Worm (Caenorhabditis elegans) whole organism, mixed stage, embryonic: ENCODE results near the gene F59F3.6.

Experiments used
- drap-1 ChIP-seq: fragments of 200-800 bp; sonication (Bioruptor generic); optimal IDR thresholded peaks from 3 replicates; lab custom pipeline; 2018; ENCODE audit warnings: mild to moderate bottlenecking, missing genetic modification characterization, missing compliant biosample characterization
- elt-3 ChIP-seq: fragments of 150-350 bp; optimal IDR thresholded peaks from 2 replicates; lab custom pipeline; 2014; ENCODE audit warnings: missing biosample characterization, missing genetic modification characterization
- lsy-2 ChIP-seq: fragments of 150-350 bp; optimal IDR thresholded peaks from 2 replicates; lab custom pipeline; 2014; ENCODE audit warnings: missing biosample characterization, missing genetic modification characterization
- nhr-76 ChIP-seq: sonication (generic microtip); optimal IDR thresholded peaks from 2 replicates; lab custom pipeline; 2017; ENCODE audit warnings: missing biosample characterization, missing genetic modification characterization
- snpc-4 ChIP-seq: fragments of 150-350 bp; optimal IDR thresholded peaks from 2 replicates; lab custom pipeline; 2014; ENCODE audit warnings: missing biosample characterization, missing genetic modification characterization
- unc-62 ChIP-seq: fragments of 150-350 bp; optimal IDR thresholded peaks from 2 replicates; lab custom pipeline; 2014; ENCODE audit warnings: missing biosample characterization, missing genetic modification reagents, missing genetic modification characterization
- zip-8 ChIP-seq: fragments of 150-350 bp; optimal IDR thresholded peaks from 2 replicates; lab custom pipeline; 2014; ENCODE audit warnings: missing biosample characterization, missing genetic modification characterization

ce11 chrX:11028617-11029016 is 29.5 kb upstream of the F59F3.6 start, which contains the start of gene ldb-1:
- no peak for TF ChIP-seq nhr-76 (tag; lab: Kevin White, UChicago)
- no peak for TF ChIP-seq zip-8 (tag; lab: Kevin White, UChicago)
- TF ChIP-seq elt-3 (tag; lab: Kevin White, UChicago), result no peak
- no peak for TF ChIP-seq lsy-2 (tag; lab: Kevin White, UChicago)
- no peak for TF ChIP-seq snpc-4 (tag; lab: Kevin White, UChicago)
- no peak for TF ChIP-seq unc-62
- TF ChIP-seq drap-1, result no peak
